Fruit fly (Drosophila melanogaster) whole organism, adult: ENCODE data around the gene dlg1.

Experiments
- CG14711 ChIP-seq: fragments of 200-800 bp; sonication (Bioruptor generic); optimal IDR thresholded peaks from 2 replicates; lab custom pipeline; 2018; ENCODE audit warnings: missing biosample characterization, mild to moderate bottlenecking, missing genetic modification characterization, moderate library complexity
- CG33017 ChIP-seq: fragments of 200-800 bp; sonication (Bioruptor generic); optimal IDR thresholded peaks from 2 replicates; lab custom pipeline; 2018; ENCODE audit warnings: missing biosample characterization, mild to moderate bottlenecking, missing genetic modification characterization, moderate library complexity
- CG5204 ChIP-seq: fragments of 200-800 bp; sonication (Bioruptor generic); optimal IDR thresholded peaks from 2 replicates; lab custom pipeline; 2016; ENCODE audit warnings: missing biosample characterization, missing genetic modification characterization
- CG7045 ChIP-seq: fragments of 200-800 bp; sonication (Bioruptor generic); optimal IDR thresholded peaks from 2 replicates; lab custom pipeline; 2017; ENCODE audit warnings: missing biosample characterization, mild to moderate bottlenecking, missing genetic modification characterization
- Clk ChIP-seq: fragments of 200-800 bp; sonication (Bioruptor generic); optimal IDR thresholded peaks from 2 replicates; lab custom pipeline; 2017; ENCODE audit warnings: missing biosample characterization, missing genetic modification characterization
- pad ChIP-seq: fragments of 200-800 bp; sonication (Bioruptor generic); optimal IDR thresholded peaks from 3 replicates; lab custom pipeline; 2017; ENCODE audit warnings: missing biosample characterization, missing genetic modification characterization, mild to moderate bottlenecking, moderate library complexity, missing genetic modification reagents
- tj ChIP-seq: fragments of 200-800 bp; sonication (Bioruptor generic); optimal IDR thresholded peaks from 3 replicates; lab custom pipeline; 2017; ENCODE audit warnings: missing biosample characterization, mild to moderate bottlenecking, missing genetic modification characterization, moderate library complexity

- TF ChIP-seq CG14711 (tag; lab: Kevin White, UChicago), result no peak
- TF ChIP-seq Clk (GFP tag; lab: Kevin White, UChicago), result no peak
- TF ChIP-seq CG33017, result no peak
- no peak for TF ChIP-seq pad (GFP tag; lab: Kevin White, UChicago)
- no peak for TF ChIP-seq CG7045
- TF ChIP-seq CG5204, result no peak
- no peak for TF ChIP-seq tj (GFP tag; lab: Kevin White, UChicago)
Observed at dm6 chrX:11453638-11454037, 84.2 kb downstream of the dlg1 start.
